Worm (Caenorhabditis elegans): ENCODE data around the gene apm-3.
A peak's percentile ranks its signal among the peaks of the same experiment; 100 is the strongest.

The apm-3 gene

ce11 chrX:949466-949865, 5.3 kb upstream of the apm-3 start (continued):
- TF ChIP-seq nfyb-1 (GFP tag; IDR thresholded peaks at IDR 0.05) = peak; percentile 80
- no peak for TF ChIP-seq ztf-3 (GFP tag; optimal IDR thresholded peaks at IDR 0.05)
- peak; percentile 39 for TF ChIP-seq athp-1 (tag; optimal IDR thresholded peaks at IDR 0.05)
- peak; percentile 80 for TF ChIP-seq attf-5 (GFP tag; optimal IDR thresholded peaks at IDR 0.05)
- peak; percentile 68 for TF ChIP-seq mcd-1 (GFP tag; IDR thresholded peaks at IDR 0.05)
- TF ChIP-seq unc-130 (GFP tag; optimal IDR thresholded peaks at IDR 0.05) = no peak
- TF ChIP-seq madf-8 (GFP tag; conservative IDR thresholded peaks at IDR 0.05) = no peak
- peak; percentile 97 for TF ChIP-seq K12H6.12 (tag; optimal IDR thresholded peaks at IDR 0.05)
- TF ChIP-seq ceh-79 (tag; optimal IDR thresholded peaks at IDR 0.05) = no peak
- peak in 1 of 2 experiments; percentile 28 for TF ChIP-seq let-607 (tag; optimal IDR thresholded peaks at IDR 0.05)
- TF ChIP-seq F39B2.1 (GFP tag; IDR thresholded peaks at IDR 0.05) = no peak
- no peak for TF ChIP-seq sdz-38 (tag; optimal IDR thresholded peaks at IDR 0.05)
- TF ChIP-seq F37B4.10 (GFP tag; IDR thresholded peaks at IDR 0.05) = no peak
- 0 out of 2 replicates have a peak, but pooled peaks have one; percentile 41 for TF ChIP-seq ztf-6 (GFP tag; IDR thresholded peaks at IDR 0.05)
- no peak for TF ChIP-seq rpc-1 (optimal IDR thresholded peaks at IDR 0.05)
- no peak for TF ChIP-seq rpc-1 (tag; optimal IDR thresholded peaks at IDR 0.05)
- TF ChIP-seq Y56A3A.18 (GFP tag; IDR thresholded peaks at IDR 0.05) = no peak
- TF ChIP-seq lag-1 (GFP tag; IDR thresholded peaks at IDR 0.05) = no peak
- TF ChIP-seq ceh-100 (GFP tag; IDR thresholded peaks at IDR 0.05) = peak; percentile 43; the same call in 1 of the 2 replicates
- no peak for TF ChIP-seq F57C9.4 (tag; optimal IDR thresholded peaks at IDR 0.05)
- TF ChIP-seq F22D6.2 (tag; optimal IDR thresholded peaks at IDR 0.05) = no peak
- peak; percentile 59 for TF ChIP-seq C06A6.2 (GFP tag; conservative IDR thresholded peaks at IDR 0.05)
- no peak for TF ChIP-seq Y67H2A.10 (GFP tag; conservative IDR thresholded peaks at IDR 0.05)
- no peak for TF ChIP-seq nfya-2 (GFP tag; IDR thresholded peaks at IDR 0.05)
- no peak for TF ChIP-seq ztf-26 (tag; optimal IDR thresholded peaks at IDR 0.05)
- no peak for TF ChIP-seq ztf-25 (GFP tag; IDR thresholded peaks at IDR 0.05)
- no peak for TF ChIP-seq zim-3 (tag; optimal IDR thresholded peaks at IDR 0.05)
- TF ChIP-seq Y53F4B.3 (GFP tag; IDR thresholded peaks at IDR 0.05) = no peak
- TF ChIP-seq zfh-2 (GFP tag; conservative IDR thresholded peaks at IDR 0.05) = peak; percentile 97
- peak; percentile 90 for TF ChIP-seq ceh-27 (GFP tag; optimal IDR thresholded peaks at IDR 0.05)
- no peak for TF ChIP-seq F57A8.1 (GFP tag; optimal IDR thresholded peaks at IDR 0.05)
- TF ChIP-seq atf-7 (tag; optimal IDR thresholded peaks at IDR 0.05) = peak; percentile 20
- peak; percentile 71 for TF ChIP-seq gei-17 (GFP tag; optimal IDR thresholded peaks at IDR 0.05)
- TF ChIP-seq bed-1 (GFP tag; IDR thresholded peaks at IDR 0.05) = no peak
- peak; percentile 61 for TF ChIP-seq hmg-1.2 (GFP tag; IDR thresholded peaks at IDR 0.05)
- TF ChIP-seq ekl-4 (GFP tag; IDR thresholded peaks at IDR 0.05) = 0 out of 2 replicates have a peak, but pooled peaks have one; percentile 54
- TF ChIP-seq snpc-3.4 (tag; optimal IDR thresholded peaks at IDR 0.05) = no peak
- TF ChIP-seq Y79H2A.3 (GFP tag; conservative IDR thresholded peaks at IDR 0.05) = no peak
- TF ChIP-seq snpc-1.3 (tag; optimal IDR thresholded peaks at IDR 0.05; ENCODE audit: insufficient read depth) = no peak
- no peak for TF ChIP-seq nhr-120 (GFP tag; IDR thresholded peaks at IDR 0.05)
- no peak for TF ChIP-seq sptf-2 (GFP tag; optimal IDR thresholded peaks at IDR 0.05)
- TF ChIP-seq rec-8 (tag; optimal IDR thresholded peaks at IDR 0.05) = no peak
- 0 out of 2 replicates have a peak, but pooled peaks have one; percentile 42 for TF ChIP-seq hsf-1 (GFP tag; IDR thresholded peaks at IDR 0.05)
- TF ChIP-seq mxl-1 (tag; optimal IDR thresholded peaks at IDR 0.05) = no peak
- no peak for TF ChIP-seq hlh-12 (tag; optimal IDR thresholded peaks at IDR 0.05)
- no peak for TF ChIP-seq D2030.7 (GFP tag; IDR thresholded peaks at IDR 0.05)
- no peak for TF ChIP-seq hlh-26 (GFP tag; conservative IDR thresholded peaks at IDR 0.05)
- TF ChIP-seq mes-4 (tag; optimal IDR thresholded peaks at IDR 0.05) = no peak
- TF ChIP-seq madf-6 (GFP tag; IDR thresholded peaks at IDR 0.05) = no peak
- peak; percentile 17 for TF ChIP-seq efl-1 (GFP tag; optimal IDR thresholded peaks at IDR 0.05)
